Fruit fly (Drosophila melanogaster): ENCODE results near the gene CG45263.
A peak's percentile ranks its signal among the peaks of the same experiment; 100 is the strongest.

Gene CG45263

dm6 chr3R:8469716-8470393, 7.6 kb downstream of the CG45263 start:
- TF ChIP-seq CG10267 (tag; optimal IDR thresholded peaks at IDR 0.05), result peak; percentile 19
- TF ChIP-seq dimm (GFP tag; IDR thresholded peaks at IDR 0.05), result 0 out of 2 replicates have a peak, but pooled peaks have one; percentile 4
- no peak for TF ChIP-seq CG6813 (GFP tag; optimal IDR thresholded peaks at IDR 0.05)
- TF ChIP-seq p53 (GFP tag; optimal IDR thresholded peaks at IDR 0.05), result no peak
- no peak for TF ChIP-seq CG33557 (GFP tag; optimal IDR thresholded peaks at IDR 0.05)
- TF ChIP-seq CG7963 (GFP tag; IDR thresholded peaks at IDR 0.05; ENCODE audit: partially characterized antibody), result no peak
- no peak for TF ChIP-seq CG7745 (tag; optimal IDR thresholded peaks at IDR 0.05)
- no peak for TF ChIP-seq Fer2 (tag; optimal IDR thresholded peaks at IDR 0.05)
- no peak for TF ChIP-seq CG7357 (GFP tag; IDR thresholded peaks at IDR 0.05)
- TF ChIP-seq ci (GFP tag; IDR thresholded peaks at IDR 0.05), result no peak
- TF ChIP-seq knrl (GFP tag; IDR thresholded peaks at IDR 0.05; ENCODE audit: partially characterized antibody), result no peak
- no peak for TF ChIP-seq sima (GFP tag; optimal IDR thresholded peaks at IDR 0.05)
- TF ChIP-seq CG6254 (GFP tag; optimal IDR thresholded peaks at IDR 0.05), result no peak
- TF ChIP-seq CG10431 (GFP tag; optimal IDR thresholded peaks at IDR 0.05), result no peak
- no peak for TF ChIP-seq dati (GFP tag; IDR thresholded peaks at IDR 0.05)
- peak; percentile 86 for TF ChIP-seq sens (GFP tag)
- TF ChIP-seq gcm (GFP tag; optimal IDR thresholded peaks at IDR 0.05), result no peak
- TF ChIP-seq CG9215 (GFP tag; IDR thresholded peaks at IDR 0.05), result no peak
- 0 out of 2 replicates have a peak, but pooled peaks have one; percentile 27 for TF ChIP-seq HLH3B (GFP tag; IDR thresholded peaks at IDR 0.05)
- TF ChIP-seq twi (tag; optimal IDR thresholded peaks at IDR 0.05), result no peak
- no peak for TF ChIP-seq oc (tag; optimal IDR thresholded peaks at IDR 0.05)
- TF ChIP-seq bowl (GFP tag; IDR thresholded peaks at IDR 0.05), result no peak
- peak; percentile 10 for TF ChIP-seq CG8290 (GFP tag; optimal IDR thresholded peaks at IDR 0.05)
- TF ChIP-seq CG8290 (tag; optimal IDR thresholded peaks at IDR 0.05), result no peak
- TF ChIP-seq crc (GFP tag; optimal IDR thresholded peaks at IDR 0.05), result no peak
- no peak for TF ChIP-seq Gsc (GFP tag; IDR thresholded peaks at IDR 0.05)
- TF ChIP-seq CG4820 (GFP tag; optimal IDR thresholded peaks at IDR 0.05), result no peak
- no peak for TF ChIP-seq lilli (GFP tag; optimal IDR thresholded peaks at IDR 0.05)
- TF ChIP-seq CG9437 (GFP tag; optimal IDR thresholded peaks at IDR 0.05), result peak; percentile 0
- TF ChIP-seq kni (GFP tag; optimal IDR thresholded peaks at IDR 0.05), result no peak
- no peak for TF ChIP-seq hkb (optimal IDR thresholded peaks at IDR 0.05)
- no peak for TF ChIP-seq hkb (GFP tag; IDR thresholded peaks at IDR 0.05)
- TF ChIP-seq B-H2 (GFP tag; optimal IDR thresholded peaks at IDR 0.05), result no peak
- TF ChIP-seq gce (GFP tag; IDR thresholded peaks at IDR 0.05), result 0 out of 3 replicates have a peak, but pooled peaks have one; percentile 39
- no peak for TF ChIP-seq lmd (GFP tag; IDR thresholded peaks at IDR 0.05)
- TF ChIP-seq zen2 (GFP tag; IDR thresholded peaks at IDR 0.05; ENCODE audit: partially characterized antibody), result no peak
- no peak for TF ChIP-seq fru (optimal IDR thresholded peaks at IDR 0.05)
- TF ChIP-seq slp2 (GFP tag; optimal IDR thresholded peaks at IDR 0.05), result no peak
- peak in 1 of 3 experiments; percentile 12 for TF ChIP-seq lola (GFP tag; optimal IDR thresholded peaks at IDR 0.05)
- peak; percentile 38 for TF ChIP-seq CG4424 (GFP tag; optimal IDR thresholded peaks at IDR 0.05)
- TF ChIP-seq sqz (GFP tag; optimal IDR thresholded peaks at IDR 0.05), result no peak
- no peak for TF ChIP-seq h (optimal IDR thresholded peaks at IDR 0.05)
- no peak for TF ChIP-seq CG13287 (GFP tag; IDR thresholded peaks at IDR 0.05; ENCODE audit: partially characterized antibody)
- no peak for TF ChIP-seq Opbp (GFP tag; IDR thresholded peaks at IDR 0.05; ENCODE audit: partially characterized antibody)
- no peak for TF ChIP-seq CG5180 (GFP tag; optimal IDR thresholded peaks at IDR 0.05)
- 0 out of 3 replicates have a peak, but pooled peaks have one; percentile 24 for TF ChIP-seq croc (GFP tag; conservative IDR thresholded peaks at IDR 0.05)
- TF ChIP-seq cad (GFP tag; optimal IDR thresholded peaks at IDR 0.05), result no peak
- no peak for TF ChIP-seq Usf (GFP tag; optimal IDR thresholded peaks at IDR 0.05)
- no peak for TF ChIP-seq NK7.1 (GFP tag; optimal IDR thresholded peaks at IDR 0.05)
- TF ChIP-seq CG3726 (GFP tag; IDR thresholded peaks at IDR 0.05), result no peak
- no peak for TF ChIP-seq CG9817 (tag; optimal IDR thresholded peaks at IDR 0.05)

Data from whole organism, embryonic.